Worm (Caenorhabditis elegans) whole organism, L2 larva: Measurements from ENCODE around the gene srw-133.

ENCODE experiments used
- C34F6.9 ChIP-seq: fragments of 150-350 bp; optimal IDR thresholded peaks from 2 replicates; lab custom pipeline; 2014; ENCODE audit warnings: missing biosample characterization, missing genetic modification characterization
- F13H6.1 ChIP-seq: sonication (generic microtip); optimal IDR thresholded peaks from 2 replicates; lab custom pipeline; 2016; ENCODE audit warnings: missing genetic modification characterization, missing compliant biosample characterization
- alr-1 ChIP-seq: fragments of 150-350 bp; optimal IDR thresholded peaks from 2 replicates; lab custom pipeline; 2014; ENCODE audit warnings: missing biosample characterization, missing genetic modification characterization
- aly-2 ChIP-seq: fragments of 150-350 bp; optimal IDR thresholded peaks from 2 replicates; lab custom pipeline; 2014; ENCODE audit warnings: missing biosample characterization, missing genetic modification characterization
- blmp-1 ChIP-seq: sonication (generic microtip); optimal IDR thresholded peaks from 2 replicates; lab custom pipeline; 2017; ENCODE audit warnings: missing genetic modification characterization, mild to moderate bottlenecking, missing compliant biosample characterization, antibody characterized with exemption, moderate library complexity; ENCODE audit not compliant: insufficient read depth
- ceh-16 ChIP-seq: fragments of 150-350 bp; optimal IDR thresholded peaks from 2 replicates; lab custom pipeline; 2014; ENCODE audit warnings: missing biosample characterization, missing genetic modification characterization
- ceh-82 ChIP-seq: fragments of 150-350 bp; optimal IDR thresholded peaks from 2 replicates; lab custom pipeline; 2014; ENCODE audit warnings: missing biosample characterization, missing genetic modification characterization
- crh-2 ChIP-seq: sonication (generic microtip); optimal IDR thresholded peaks from 2 replicates; lab custom pipeline; 2017; ENCODE audit warnings: missing biosample characterization, missing genetic modification characterization
- elt-1 ChIP-seq: fragments of 150-350 bp; optimal IDR thresholded peaks from 2 replicates; lab custom pipeline; 2014; ENCODE audit warnings: missing biosample characterization, missing genetic modification characterization
- gmeb-1 ChIP-seq: fragments of 150-350 bp; optimal IDR thresholded peaks from 2 replicates; lab custom pipeline; 2014; ENCODE audit warnings: missing biosample characterization, missing genetic modification characterization
- lin-11 ChIP-seq: fragments of 150-350 bp; sonication (generic microtip); optimal IDR thresholded peaks from 2 replicates; lab custom pipeline; 2014; ENCODE audit warnings: missing biosample characterization, missing genetic modification characterization, inconsistent platforms, mixed read lengths
- lin-13 ChIP-seq: fragments of 150-350 bp; optimal IDR thresholded peaks from 2 replicates; lab custom pipeline; 2014; ENCODE audit warnings: missing biosample characterization, missing genetic modification reagents, missing genetic modification characterization
- lin-39 ChIP-seq: fragments of 150-350 bp; optimal IDR thresholded peaks from 2 replicates; lab custom pipeline; 2014; ENCODE audit warnings: missing biosample characterization, missing genetic modification reagents, missing genetic modification characterization
- lsy-2 ChIP-seq, 2 experiments: fragments of 150-350 bp in 1 of 2; sonication (generic microtip) in 1 of 2; optimal IDR thresholded peaks; 2 replicates each; lab custom pipeline; 2014 to 2017; ENCODE audit warnings: missing biosample characterization in 2 of 2, missing genetic modification characterization in 2 of 2
- mab-5 ChIP-seq: fragments of 150-350 bp; optimal IDR thresholded peaks from 2 replicates; lab custom pipeline; 2014; ENCODE audit warnings: missing biosample characterization, missing genetic modification characterization
- mbf-1 ChIP-seq: sonication (generic microtip); optimal IDR thresholded peaks from 2 replicates; lab custom pipeline; 2017; ENCODE audit warnings: missing biosample characterization, missing genetic modification characterization
- mdl-1 ChIP-seq, 2 experiments: fragments of 150-350 bp in 1 of 2; sonication (generic microtip) in 1 of 2; optimal IDR thresholded peaks; 2 replicates each; lab custom pipeline; 2017; ENCODE audit warnings: missing biosample characterization in 2 of 2, missing genetic modification characterization in 2 of 2
- nhr-129 ChIP-seq: fragments of 150-350 bp; optimal IDR thresholded peaks from 2 replicates; lab custom pipeline; 2014; ENCODE audit warnings: missing biosample characterization, missing genetic modification characterization
- nhr-21 ChIP-seq: fragments of 150-350 bp; optimal IDR thresholded peaks from 2 replicates; lab custom pipeline; 2014; ENCODE audit warnings: missing biosample characterization, missing genetic modification characterization
- nhr-6 ChIP-seq: fragments of 150-350 bp; optimal IDR thresholded peaks from 2 replicates; lab custom pipeline; 2014; ENCODE audit warnings: missing biosample characterization, missing genetic modification characterization
- peb-1 ChIP-seq: fragments of 150-350 bp; optimal IDR thresholded peaks from 2 replicates; lab custom pipeline; 2014; ENCODE audit warnings: missing biosample characterization, missing genetic modification characterization
- skn-1 ChIP-seq: sonication (generic microtip); optimal IDR thresholded peaks from 2 replicates; lab custom pipeline; 2017; ENCODE audit warnings: missing biosample characterization, missing genetic modification characterization
- sma-3 ChIP-seq: sonication (generic microtip); optimal IDR thresholded peaks from 2 replicates; lab custom pipeline; 2016; ENCODE audit warnings: missing genetic modification reagents, missing genetic modification characterization, missing compliant biosample characterization
- sma-9 ChIP-seq, 2 experiments: fragments of 150-350 bp in 1 of 2; sonication (generic microtip) in 1 of 2; optimal IDR thresholded peaks; 2 replicates each; lab custom pipeline; 2014 to 2016; ENCODE audit warnings: missing genetic modification characterization in 2 of 2, mild to moderate bottlenecking in 1 of 2, missing biosample characterization in 1 of 2, missing compliant biosample characterization in 1 of 2, missing genetic modification reagents in 1 of 2, moderate library complexity in 1 of 2
- unc-39 ChIP-seq: fragments of 150-350 bp; optimal IDR thresholded peaks from 2 replicates; lab custom pipeline; 2014; ENCODE audit warnings: missing biosample characterization, missing genetic modification characterization
- unc-55 ChIP-seq: fragments of 150-350 bp; sonication (generic microtip); optimal IDR thresholded peaks from 3 replicates; lab custom pipeline; 2014; ENCODE audit warnings: missing biosample characterization, missing genetic modification reagents, missing genetic modification characterization
- zag-1 ChIP-seq: fragments of 150-350 bp; optimal IDR thresholded peaks from 2 replicates; lab custom pipeline; 2014; ENCODE audit warnings: missing biosample characterization, missing genetic modification characterization
- ztf-1 ChIP-seq: fragments of 200-800 bp; sonication (Bioruptor generic); conservative IDR thresholded peaks from 2 replicates; pipeline ENCODE4 v1.3.6; 2022; ENCODE audit warnings: missing genetic modification characterization, missing compliant biosample characterization
- ztf-11 ChIP-seq: sonication (generic microtip); optimal IDR thresholded peaks from 2 replicates; lab custom pipeline; 2017; ENCODE audit warnings: missing biosample characterization, missing genetic modification characterization
- ztf-4 ChIP-seq: fragments of 150-350 bp; optimal IDR thresholded peaks from 2 replicates; lab custom pipeline; 2014; ENCODE audit warnings: missing biosample characterization, missing genetic modification characterization

Gene srw-133

DNA sequence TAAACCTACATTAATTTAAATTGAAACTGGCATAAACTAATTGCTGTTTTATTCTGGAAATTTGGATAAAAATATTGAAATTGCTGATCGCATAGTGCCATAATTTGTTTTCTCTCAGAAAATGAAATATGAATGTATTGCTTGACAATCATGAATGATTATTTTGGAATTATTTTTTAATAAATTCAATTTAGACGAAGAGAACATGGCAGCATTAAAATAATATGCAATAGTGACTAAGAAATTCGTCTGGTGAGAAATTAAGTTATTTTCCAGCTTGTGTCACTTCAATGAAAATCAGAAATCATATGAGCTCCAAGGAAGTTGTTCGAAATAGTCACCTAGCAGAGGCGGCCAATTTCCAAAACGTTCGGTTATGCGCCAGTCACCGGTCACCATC lies at the start of gene srw-133:
srw-133 (minus strand) TSS at position 101 of the 400 bp plus-strand sequence.
- TF ChIP-seq nhr-21 (tag; lab: Kevin White, UChicago) (no peak), unc-39 (tag; lab: Kevin White, UChicago) (no peak)
- TF ChIP-seq, all 48 proteins: peak for 0

DNA sequence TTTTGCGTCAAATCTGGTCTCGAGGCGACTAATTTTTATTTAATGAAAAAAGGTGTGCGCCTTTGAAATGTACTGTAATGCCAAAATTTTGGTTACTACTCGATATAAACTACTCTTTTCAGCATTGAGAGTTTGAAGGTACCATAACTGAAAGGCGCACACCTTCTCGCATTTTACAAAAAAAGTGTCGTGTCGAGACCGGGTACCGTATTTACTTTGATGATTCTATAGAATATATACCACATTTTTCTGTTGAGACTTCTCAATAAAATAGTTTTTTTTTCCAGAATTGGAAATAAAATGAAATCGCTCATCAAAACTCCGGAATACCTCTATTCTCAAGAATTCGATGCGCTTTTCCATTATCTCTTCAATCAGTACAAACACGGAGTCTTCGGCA lies 48.4 kb upstream of the srw-133 start, which contains the start of gene Y45G5AM.4:
Y45G5AM.4 (plus strand) TSS at position 301 of the 400 bp plus-strand sequence.
- TF ChIP-seq sma-9 (GFP tag; optimal IDR thresholded peaks at IDR 0.05; lab: Kevin White, UChicago) (no peak), sma-9 (tag; optimal IDR thresholded peaks at IDR 0.05; lab: Kevin White, UChicago) (no peak), alr-1 (tag; lab: Kevin White, UChicago) (no peak), lin-11 (tag; lab: Kevin White, UChicago) (no peak), ceh-82 (no peak), unc-55 (GFP tag; lab: Kevin White, UChicago) (no peak), mdl-1 (tag; optimal IDR thresholded peaks at IDR 0.05; lab: Kevin White, UChicago) (no peak), ztf-1 (GFP tag; lab: Robert Waterston, UW) (no peak), C34F6.9 (no peak), ztf-11 (tag; lab: Kevin White, UChicago) (no peak)

DNA sequence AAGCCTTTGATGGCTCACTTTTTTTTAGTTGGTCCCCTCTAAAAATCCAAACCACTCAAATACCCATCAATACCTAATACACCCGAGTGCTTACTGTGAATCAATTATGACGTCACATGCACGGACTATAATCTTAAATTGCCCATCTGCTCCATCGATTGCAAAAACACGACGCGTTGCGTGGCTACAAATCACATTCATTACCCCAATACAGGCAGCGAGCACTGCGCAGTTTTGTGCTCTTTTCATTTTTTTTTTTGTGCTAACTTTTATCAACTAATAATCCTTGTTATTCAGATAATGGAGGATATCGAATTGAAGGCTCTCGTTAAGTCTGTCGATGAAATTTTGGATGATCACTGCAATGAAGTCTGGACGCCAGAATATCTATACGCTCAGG lies 45.6 kb upstream of the srw-133 start, which contains the start of gene Y45G5AM.5:
Y45G5AM.5 (plus strand) TSS at position 301 of the 400 bp plus-strand sequence.
- TF ChIP-seq F13H6.1 (tag; lab: Kevin White, UChicago) (no peak), lin-13 (GFP tag; lab: Kevin White, UChicago) (no peak), elt-1 (tag; lab: Kevin White, UChicago) (no peak), ztf-4 (tag; lab: Kevin White, UChicago) (no peak), lin-11 (tag; lab: Kevin White, UChicago) (no peak), sma-3 (GFP tag; lab: Kevin White, UChicago) (no peak), ztf-11 (tag; lab: Kevin White, UChicago) (no peak), blmp-1 (tag; lab: Kevin White, UChicago) (no peak), crh-2 (tag; lab: Kevin White, UChicago) (no peak)
- TF ChIP-seq, all 48 proteins: peak for 0

DNA sequence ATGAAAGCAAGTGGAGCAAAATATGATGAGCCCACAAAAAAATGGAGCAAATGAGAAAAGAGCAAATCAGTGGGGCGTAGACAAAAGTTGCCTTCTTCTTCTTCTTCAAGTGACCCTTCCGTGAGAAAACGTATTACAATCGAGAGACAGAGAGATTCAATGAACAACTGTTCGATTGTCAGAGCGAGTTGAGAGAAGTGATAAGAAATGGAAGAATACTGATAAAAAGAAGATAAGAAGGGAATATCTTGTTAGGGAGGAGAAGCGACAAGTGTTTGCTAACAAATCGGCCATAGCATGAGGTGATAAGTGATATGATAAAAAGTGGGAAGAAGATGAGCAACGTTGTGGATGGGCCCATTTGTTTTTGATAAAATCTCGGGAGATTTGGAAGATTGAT lies 42.8 kb upstream of the srw-133 start:
- TF ChIP-seq gmeb-1 (tag; lab: Kevin White, UChicago) (no peak), sma-9 (GFP tag; optimal IDR thresholded peaks at IDR 0.05; lab: Kevin White, UChicago) (peak; percentile 48), sma-9 (tag; optimal IDR thresholded peaks at IDR 0.05; lab: Kevin White, UChicago) (no peak), aly-2 (tag; lab: Kevin White, UChicago) (no peak), lsy-2 (tag; optimal IDR thresholded peaks at IDR 0.05; lab: Kevin White, UChicago) (peak in 1 of 2 experiments; percentile 48), F13H6.1 (tag; lab: Kevin White, UChicago) (peak; percentile 85), mbf-1 (no peak), mdl-1 (tag; optimal IDR thresholded peaks at IDR 0.05; lab: Kevin White, UChicago) (no peak), lin-39 (tag; lab: Kevin White, UChicago) (no peak), nhr-129 (tag; lab: Kevin White, UChicago) (peak; percentile 66), nhr-6 (tag; lab: Kevin White, UChicago) (no peak), ztf-4 (tag; lab: Kevin White, UChicago) (peak; percentile 34), nhr-21 (tag; lab: Kevin White, UChicago) (no peak), ceh-16 (tag; lab: Kevin White, UChicago) (no peak), mab-5 (tag; lab: Kevin White, UChicago) (no peak), ztf-11 (tag; lab: Kevin White, UChicago) (no peak), skn-1 (tag; lab: Kevin White, UChicago) (no peak), peb-1 (no peak), C34F6.9 (peak; percentile 39), lin-13 (GFP tag; lab: Kevin White, UChicago) (no peak)

DNA sequence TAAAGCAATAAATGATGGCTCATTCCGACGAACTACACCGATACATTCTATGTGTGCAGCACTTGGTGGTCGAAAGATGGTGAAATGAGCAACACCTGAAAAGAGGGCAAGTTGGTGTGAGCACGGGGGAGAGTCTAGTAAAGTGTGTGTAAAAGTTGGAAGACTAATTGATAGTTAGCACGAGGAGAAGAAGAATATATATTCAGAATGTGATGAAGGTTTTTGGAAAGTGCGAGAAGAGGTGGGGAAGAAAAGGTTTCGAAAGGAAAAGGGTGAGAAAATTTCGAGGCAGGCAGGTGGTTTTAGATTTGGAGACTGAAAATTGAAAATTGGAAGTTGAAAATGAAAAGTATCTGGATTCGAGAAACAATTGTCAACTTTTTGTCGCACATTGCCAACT lies 37.7 kb upstream of the srw-133 start, which contains the start of gene Y45G5AM.6:
Y45G5AM.6 (minus strand) TSS at position 101 of the 400 bp plus-strand sequence.
- TF ChIP-seq sma-9 (GFP tag; optimal IDR thresholded peaks at IDR 0.05; lab: Kevin White, UChicago) (no peak), sma-9 (tag; optimal IDR thresholded peaks at IDR 0.05; lab: Kevin White, UChicago) (no peak), unc-55 (GFP tag; lab: Kevin White, UChicago) (no peak), ztf-4 (tag; lab: Kevin White, UChicago) (no peak), zag-1 (no peak)
